Worm (Caenorhabditis elegans): ENCODE measurements around the gene wsp-1.

The wsp-1 gene

ce11 chrIV:8229523-8229922 is 30.8 kb upstream of the wsp-1 start (continued):
- TF ChIP-seq nhr-43 (tag; optimal IDR thresholded peaks at IDR 0.05; ENCODE audit: poor library complexity, severe bottlenecking) = peak; percentile 26
- TF ChIP-seq fkh-10 (GFP tag; optimal IDR thresholded peaks at IDR 0.05) = no peak
- no peak for TF ChIP-seq R02D3.7 (tag; optimal IDR thresholded peaks at IDR 0.05)
- TF ChIP-seq skn-1 (tag; optimal IDR thresholded peaks at IDR 0.05) = no peak
- TF ChIP-seq ceh-82 (tag; optimal IDR thresholded peaks at IDR 0.05) = no peak
- no peak for TF ChIP-seq nhr-67 (tag; optimal IDR thresholded peaks at IDR 0.05)
- TF ChIP-seq zag-1 (tag; optimal IDR thresholded peaks at IDR 0.05) = no peak
- TF ChIP-seq ceh-16 (tag; optimal IDR thresholded peaks at IDR 0.05) = no peak
- TF ChIP-seq fos-1 (tag; optimal IDR thresholded peaks at IDR 0.05) = peak; percentile 3
- no peak for TF ChIP-seq nhr-23 (tag; optimal IDR thresholded peaks at IDR 0.05)
- no peak for TF ChIP-seq sea-2 (GFP tag; optimal IDR thresholded peaks at IDR 0.05)
- no peak for TF ChIP-seq unc-39 (tag; optimal IDR thresholded peaks at IDR 0.05)
- no peak for TF ChIP-seq tbx-2 (tag; optimal IDR thresholded peaks at IDR 0.05)
- no peak for TF ChIP-seq egl-5 (tag; optimal IDR thresholded peaks at IDR 0.05)
- no peak for TF ChIP-seq fkh-2 (tag; optimal IDR thresholded peaks at IDR 0.05)

ce11 chrIV:8226474-8226873 is 27.7 kb upstream of the wsp-1 start:
- no peak for TF ChIP-seq lin-39 (tag; optimal IDR thresholded peaks at IDR 0.05)
- TF ChIP-seq elt-2 (tag; optimal IDR thresholded peaks at IDR 0.05) = peak; percentile 11
- peak; percentile 2 for TF ChIP-seq ama-1 (optimal IDR thresholded peaks at IDR 0.05)

- TF ChIP-seq elt-2 (tag; optimal IDR thresholded peaks at IDR 0.05) (peak; percentile 80), nfya-1 (tag; optimal IDR thresholded peaks at IDR 0.05; ENCODE audit: insufficient read depth) (peak; percentile 29), snpc-4 (tag; optimal IDR thresholded peaks at IDR 0.05) (no peak), pqm-1 (tag; optimal IDR thresholded peaks at IDR 0.05) (peak; percentile 78), elt-1 (tag; optimal IDR thresholded peaks at IDR 0.05) (no peak), pha-4 (tag; optimal IDR thresholded peaks at IDR 0.05) (peak; percentile 77)
Measured at ce11 chrIV:8225357-8225756, 26.6 kb upstream of the wsp-1 start, which contains the start of gene serp-1.2. Gene serp-1.2, plus strand, starts transcription at chrIV:8225674.

- TF ChIP-seq nhr-23 (tag; optimal IDR thresholded peaks at IDR 0.05) (no peak), nhr-12 (tag; optimal IDR thresholded peaks at IDR 0.05) (no peak), nhr-28 (tag; optimal IDR thresholded peaks at IDR 0.05) (no peak), nhr-11 (tag; optimal IDR thresholded peaks at IDR 0.05) (no peak), pqm-1 (tag; optimal IDR thresholded peaks at IDR 0.05) (peak; percentile 57), daf-12 (tag; optimal IDR thresholded peaks at IDR 0.05) (no peak), hmg-11 (tag; optimal IDR thresholded peaks at IDR 0.05) (no peak), ama-1 (optimal IDR thresholded peaks at IDR 0.05) (no peak), nhr-76 (tag; optimal IDR thresholded peaks at IDR 0.05) (no peak), sea-2 (GFP tag; optimal IDR thresholded peaks at IDR 0.05) (no peak), lin-39 (tag; optimal IDR thresholded peaks at IDR 0.05) (no peak), nhr-67 (tag; optimal IDR thresholded peaks at IDR 0.05) (no peak), fkh-2 (tag; optimal IDR thresholded peaks at IDR 0.05) (no peak), nhr-77 (tag; optimal IDR thresholded peaks at IDR 0.05) (no peak), ZK546.5 (tag; optimal IDR thresholded peaks at IDR 0.05) (no peak), nhr-43 (tag; optimal IDR thresholded peaks at IDR 0.05; ENCODE audit: poor library complexity, severe bottlenecking) (no peak), mdl-1 (tag; optimal IDR thresholded peaks at IDR 0.05) (no peak), ceh-9 (tag; optimal IDR thresholded peaks at IDR 0.05) (no peak), elt-2 (tag; optimal IDR thresholded peaks at IDR 0.05) (peak; percentile 52), nhr-25 (tag; optimal IDR thresholded peaks at IDR 0.05) (no peak), ceh-16 (tag; optimal IDR thresholded peaks at IDR 0.05) (no peak), nfya-1 (tag; optimal IDR thresholded peaks at IDR 0.05; ENCODE audit: insufficient read depth) (no peak), ceh-82 (tag; optimal IDR thresholded peaks at IDR 0.05) (no peak), R02D3.7 (tag; optimal IDR thresholded peaks at IDR 0.05) (no peak), pha-4 (tag; optimal IDR thresholded peaks at IDR 0.05) (peak; percentile 25), eor-1 (tag; optimal IDR thresholded peaks at IDR 0.05) (no peak), egl-5 (tag; optimal IDR thresholded peaks at IDR 0.05) (no peak)
Measured at ce11 chrIV:8223055-8223454, 24.3 kb upstream of the wsp-1 start.

- TF ChIP-seq snpc-4 (tag; optimal IDR thresholded peaks at IDR 0.05) (no peak), nhr-25 (tag; optimal IDR thresholded peaks at IDR 0.05) (peak; percentile 36), egl-5 (tag; optimal IDR thresholded peaks at IDR 0.05) (peak; percentile 22), pha-4 (tag; optimal IDR thresholded peaks at IDR 0.05) (peak; percentile 47), hmg-11 (tag; optimal IDR thresholded peaks at IDR 0.05) (no peak)
Measured at ce11 chrIV:8221946-8222345, 23.2 kb upstream of the wsp-1 start, which contains the start of gene gpx-6. Gene gpx-6, plus strand, starts transcription at chrIV:8222202.

Measured in whole organism, L3 larva.